Fruit fly (Drosophila melanogaster) whole organism, embryonic: ENCODE measurements around the gene borr.

ENCODE experiments used
- ATbp ChIP-seq: fragments of 200-800 bp; sonication (Bioruptor generic); optimal IDR thresholded peaks from 2 replicates; lab custom pipeline; 2017; ENCODE audit warnings: missing biosample characterization, mild to moderate bottlenecking, missing genetic modification characterization, missing genetic modification reagents
- Aef1 ChIP-seq: fragments of 200-800 bp; sonication (Bioruptor generic); IDR thresholded peaks from 3 replicates; pipeline ENCODE4 v1.3.6; 2022; ENCODE audit warnings: missing biosample characterization, missing genetic modification characterization
- Asciz ChIP-seq: fragments of 200-800 bp; sonication (Bioruptor generic); optimal IDR thresholded peaks from 2 replicates; lab custom pipeline; 2017; ENCODE audit warnings: missing biosample characterization, mild to moderate bottlenecking, missing genetic modification characterization, missing genetic modification reagents
- Atf6 ChIP-seq: fragments of 200-800 bp; sonication (Bioruptor generic); IDR thresholded peaks from 2 replicates; pipeline ENCODE4 v1.3.6; 2022; ENCODE audit warnings: missing biosample characterization, missing genetic modification characterization
- BEAF-32 ChIP-seq: fragments of 200-800 bp; sonication (Bioruptor generic); optimal IDR thresholded peaks from 3 replicates; lab custom pipeline; 2017; ENCODE audit warnings: missing biosample characterization, missing genetic modification characterization, mild to moderate bottlenecking, moderate library complexity, missing genetic modification reagents
- CG10147 ChIP-seq: fragments of 200-800 bp; sonication (Bioruptor generic); optimal IDR thresholded peaks from 2 replicates; lab custom pipeline; 2019; ENCODE audit warnings: missing biosample characterization, mild to moderate bottlenecking, missing genetic modification characterization, moderate library complexity
- CG10543 ChIP-seq: fragments of 200-800 bp; sonication (Bioruptor generic); optimal IDR thresholded peaks from 3 replicates; lab custom pipeline; 2017; ENCODE audit warnings: missing biosample characterization, mild to moderate bottlenecking, missing genetic modification characterization, moderate library complexity
- CG11093 ChIP-seq: fragments of 200-800 bp; sonication (Bioruptor generic); IDR thresholded peaks from 3 replicates; pipeline ENCODE4 v1.3.6; 2022; ENCODE audit warnings: missing biosample characterization, missing genetic modification characterization
- CG12071 ChIP-seq: fragments of 200-800 bp; sonication (Bioruptor generic); optimal IDR thresholded peaks from 3 replicates; lab custom pipeline; 2018; ENCODE audit warnings: missing biosample characterization, mild to moderate bottlenecking, missing genetic modification characterization
- CG12219 ChIP-seq: fragments of 200-800 bp; sonication (Bioruptor generic); optimal IDR thresholded peaks from 3 replicates; lab custom pipeline; 2018; ENCODE audit warnings: missing biosample characterization, mild to moderate bottlenecking, missing genetic modification characterization
- CG13894 ChIP-seq: fragments of 200-800 bp; sonication (Bioruptor generic); optimal IDR thresholded peaks from 3 replicates; lab custom pipeline; 2018; ENCODE audit warnings: missing biosample characterization, mild to moderate bottlenecking, missing genetic modification characterization, moderate library complexity
- CG14860 ChIP-seq: fragments of 200-800 bp; sonication (Bioruptor generic); IDR thresholded peaks from 3 replicates; pipeline ENCODE4 v1.3.6; 2022; ENCODE audit warnings: missing biosample characterization, missing genetic modification characterization; ENCODE audit not compliant: partially characterized antibody
- CG15514 ChIP-seq: fragments of 200-800 bp; sonication (Bioruptor generic); optimal IDR thresholded peaks from 3 replicates; lab custom pipeline; 2017; ENCODE audit warnings: missing biosample characterization, missing genetic modification characterization, mild to moderate bottlenecking, moderate library complexity, missing genetic modification reagents
- CG17829 ChIP-seq: fragments of 200-800 bp; optimal IDR thresholded peaks from 2 replicates; lab custom pipeline; 2019; ENCODE audit warnings: missing biosample characterization, mild to moderate bottlenecking, missing genetic modification characterization, moderate library complexity
- CG18764 ChIP-seq: fragments of 200-800 bp; sonication (Bioruptor generic); optimal IDR thresholded peaks from 3 replicates; lab custom pipeline; 2016; ENCODE audit warnings: missing biosample characterization, missing genetic modification characterization
- CG2116 ChIP-seq: fragments of 200-800 bp; sonication (Bioruptor generic); optimal IDR thresholded peaks from 3 replicates; lab custom pipeline; 2018; ENCODE audit warnings: missing biosample characterization, mild to moderate bottlenecking, missing genetic modification characterization
- CG2202 ChIP-seq: fragments of 200-800 bp; sonication (Bioruptor generic); optimal IDR thresholded peaks from 2 replicates; lab custom pipeline; 2018; ENCODE audit warnings: missing biosample characterization, mild to moderate bottlenecking, missing genetic modification characterization
- CG6854 ChIP-seq: fragments of 200-800 bp; sonication (Bioruptor generic); optimal IDR thresholded peaks from 3 replicates; lab custom pipeline; 2017; ENCODE audit warnings: missing biosample characterization, mild to moderate bottlenecking, missing genetic modification characterization
- CG7372 ChIP-seq: fragments of 200-800 bp; sonication (Bioruptor generic); IDR thresholded peaks from 2 replicates; pipeline ENCODE4 v1.3.6; 2022; ENCODE audit warnings: missing biosample characterization, missing genetic modification characterization
- CkIIα-i1 ChIP-seq: fragments of 200-800 bp; sonication (Bioruptor generic); IDR thresholded peaks from 2 replicates; pipeline ENCODE4 v1.3.6; 2022; ENCODE audit warnings: missing biosample characterization, missing genetic modification characterization
- CrebB ChIP-seq: fragments of 200-800 bp; sonication (Bioruptor generic); optimal IDR thresholded peaks from 3 replicates; lab custom pipeline; 2018; ENCODE audit warnings: missing biosample characterization, mild to moderate bottlenecking, missing genetic modification characterization
- D19A ChIP-seq: fragments of 200-800 bp; optimal IDR thresholded peaks from 3 replicates; lab custom pipeline; 2019; ENCODE audit warnings: missing biosample characterization, mild to moderate bottlenecking, missing genetic modification characterization, moderate library complexity
- Eip74EF ChIP-seq, 2 experiments: fragments of 200-800 bp in 1 of 2; fragments of >200 bp in 1 of 2; sonication (Bioruptor generic) in 1 of 2; optimal IDR thresholded peaks; 2 replicates each; lab custom pipeline; 2017 to 2019; ENCODE audit warnings: missing biosample characterization in 2 of 2, missing genetic modification characterization in 2 of 2, mild to moderate bottlenecking in 1 of 2, moderate library complexity in 1 of 2
- Hey ChIP-seq: fragments of 200-800 bp; sonication (Bioruptor generic); optimal IDR thresholded peaks from 3 replicates; lab custom pipeline; 2018; ENCODE audit warnings: missing biosample characterization, mild to moderate bottlenecking, missing genetic modification characterization
- Oli ChIP-seq: fragments of 200-800 bp; sonication (Bioruptor generic); optimal IDR thresholded peaks from 2 replicates; lab custom pipeline; 2018; ENCODE audit warnings: missing biosample characterization, mild to moderate bottlenecking, missing genetic modification characterization, moderate library complexity
- Sry-β ChIP-seq: fragments of 200-800 bp; sonication (Bioruptor generic); optimal IDR thresholded peaks from 2 replicates; lab custom pipeline; 2018; ENCODE audit warnings: missing biosample characterization, mild to moderate bottlenecking, missing genetic modification characterization, moderate library complexity
- ap ChIP-seq: fragments of 200-800 bp; sonication (Bioruptor generic); IDR thresholded peaks from 2 replicates; pipeline ENCODE4 v1.3.6; 2022; ENCODE audit warnings: missing biosample characterization, missing genetic modification characterization
- bigmax ChIP-seq: fragments of 200-800 bp; sonication (Bioruptor generic); optimal IDR thresholded peaks from 2 replicates; lab custom pipeline; 2018; ENCODE audit warnings: missing biosample characterization, mild to moderate bottlenecking, missing genetic modification characterization
- chinmo ChIP-seq: fragments of 200-800 bp; sonication (Bioruptor generic); IDR thresholded peaks from 4 replicates; pipeline ENCODE4 v1.3.6; 2022; ENCODE audit warnings: missing biosample characterization, missing genetic modification characterization; ENCODE audit not compliant: partially characterized antibody
- croc ChIP-seq: fragments of 200-800 bp; sonication (Bioruptor generic); conservative IDR thresholded peaks from 3 replicates; pipeline ENCODE4 v1.3.6; 2022; ENCODE audit warnings: missing biosample characterization, missing genetic modification characterization
- danr ChIP-seq: fragments of 200-800 bp; sonication (Bioruptor generic); IDR thresholded peaks from 2 replicates; pipeline ENCODE4 v1.3.6; 2022; ENCODE audit warnings: missing biosample characterization, missing genetic modification characterization
- dati ChIP-seq: fragments of 200-800 bp; sonication (Bioruptor generic); IDR thresholded peaks from 2 replicates; pipeline ENCODE4 v1.3.6; 2022; ENCODE audit warnings: missing biosample characterization, missing genetic modification characterization
- en ChIP-seq: fragments of 200-800 bp; sonication (Bioruptor generic); optimal IDR thresholded peaks from 2 replicates; lab custom pipeline; 2016; ENCODE audit warnings: missing biosample characterization, missing genetic modification characterization
- inv ChIP-seq: fragments of 200-800 bp; sonication (Bioruptor generic); IDR thresholded peaks from 2 replicates; pipeline ENCODE4 v1.3.6; 2022; ENCODE audit warnings: missing biosample characterization, missing genetic modification characterization; ENCODE audit not compliant: partially characterized antibody
- lilli ChIP-seq: fragments of 200-800 bp; sonication (Bioruptor generic); optimal IDR thresholded peaks from 3 replicates; lab custom pipeline; 2016; ENCODE audit warnings: missing biosample characterization, missing genetic modification characterization
- lmd ChIP-seq: fragments of 200-800 bp; sonication (Bioruptor generic); IDR thresholded peaks from 2 replicates; pipeline ENCODE4 v1.3.6; 2022; ENCODE audit warnings: missing biosample characterization, missing genetic modification characterization
- org-1 ChIP-seq: fragments of 200-800 bp; sonication (Bioruptor generic); optimal IDR thresholded peaks from 2 replicates; lab custom pipeline; 2017; ENCODE audit warnings: missing biosample characterization, missing genetic modification characterization
- otp ChIP-seq: fragments of 200-800 bp; sonication (Bioruptor generic); IDR thresholded peaks from 3 replicates; pipeline ENCODE4, ENCODE4 v1.3.6; 2022; ENCODE audit warnings: missing biosample characterization, missing genetic modification characterization
- p53 ChIP-seq: fragments of 200-800 bp; sonication (Bioruptor generic); optimal IDR thresholded peaks from 2 replicates; lab custom pipeline; 2016; ENCODE audit warnings: missing biosample characterization, missing genetic modification characterization
- pan ChIP-seq, 4 experiments: fragments of >200 bp in 3 of 4; fragments of 200-800 bp in 1 of 4; sonication (Bioruptor generic) in 1 of 4; optimal IDR thresholded peaks in 3 of 4; IDR thresholded peaks in 1 of 4; 2 replicates each; pipeline versions ENCODE4 v1.3.6 to Lab custom; 2017 to 2022; ENCODE audit warnings: missing biosample characterization in 2 of 4, missing genetic modification characterization in 2 of 4, mixed read lengths in 1 of 4
- schlank ChIP-seq: fragments of 200-800 bp; sonication (Bioruptor generic); optimal IDR thresholded peaks from 2 replicates; lab custom pipeline; 2018; ENCODE audit warnings: missing biosample characterization, mild to moderate bottlenecking, missing genetic modification characterization
- sd ChIP-seq: fragments of 200-800 bp; sonication (Bioruptor generic); optimal IDR thresholded peaks from 3 replicates; lab custom pipeline; 2018; ENCODE audit warnings: missing biosample characterization, mild to moderate bottlenecking, missing genetic modification characterization, moderate library complexity
- ssp ChIP-seq: fragments of 200-800 bp; sonication (Bioruptor generic); IDR thresholded peaks from 2 replicates; pipeline ENCODE4 v1.3.6; 2022; ENCODE audit warnings: missing biosample characterization, missing genetic modification characterization
- stwl ChIP-seq: fragments of 200-800 bp; sonication (Bioruptor generic); optimal IDR thresholded peaks from 3 replicates; lab custom pipeline; 2018; ENCODE audit warnings: missing biosample characterization, mild to moderate bottlenecking, missing genetic modification characterization, moderate library complexity
- tio ChIP-seq: fragments of 200-800 bp; sonication (Bioruptor generic); optimal IDR thresholded peaks from 2 replicates; lab custom pipeline; 2017; ENCODE audit warnings: missing biosample characterization, missing genetic modification characterization, inconsistent platforms
- tna ChIP-seq: fragments of 200-800 bp; sonication (Bioruptor generic); IDR thresholded peaks from 2 replicates; pipeline ENCODE4 v1.3.6; 2022; ENCODE audit warnings: missing biosample characterization, missing genetic modification characterization; ENCODE audit not compliant: partially characterized antibody
- vvl ChIP-seq: fragments of 200-800 bp; sonication (Bioruptor generic); IDR thresholded peaks from 2 replicates; pipeline ENCODE4 v1.3.6; 2022; ENCODE audit warnings: missing biosample characterization, missing genetic modification characterization
- zen ChIP-seq: fragments of 200-800 bp; sonication (Bioruptor generic); optimal IDR thresholded peaks from 3 replicates; lab custom pipeline; 2018; ENCODE audit warnings: missing biosample characterization, mild to moderate bottlenecking, missing genetic modification characterization, moderate library complexity

borr gene

DNA sequence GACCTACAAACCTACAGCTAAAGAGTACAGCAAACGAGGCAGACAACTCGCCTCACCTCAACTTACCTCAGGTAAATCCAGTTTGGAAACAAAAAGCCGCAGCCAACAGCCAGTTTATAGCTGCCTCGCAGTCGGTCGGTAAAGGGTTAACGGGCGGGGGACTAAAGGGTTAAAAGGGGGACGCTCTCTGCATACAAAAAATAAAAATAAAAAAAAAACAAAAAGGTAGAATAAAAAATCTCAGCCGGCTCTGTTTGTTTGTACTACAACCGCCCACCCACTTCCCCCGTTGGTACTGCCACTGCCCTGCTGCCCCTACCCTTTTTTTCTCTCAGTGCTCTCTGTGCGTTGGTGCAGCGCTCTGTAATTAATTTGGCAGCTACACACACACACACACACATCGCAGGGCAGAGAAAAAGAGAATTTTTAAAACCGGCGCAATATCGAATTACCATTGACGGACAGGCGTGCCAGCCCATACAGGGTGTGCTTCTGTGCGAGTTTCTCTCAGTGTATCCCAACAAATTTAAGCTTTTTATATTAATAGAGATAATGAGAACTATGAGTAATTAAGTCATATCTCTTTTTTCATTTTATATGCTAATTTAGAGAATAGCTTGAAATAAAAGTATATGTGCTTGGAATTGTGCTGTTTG, 28.4 kb downstream of the borr start (continued):
- peak; percentile 69 for TF ChIP-seq Aef1
- TF ChIP-seq org-1, result no peak
- TF ChIP-seq Atf6 (GFP tag; lab: Robert Waterston, UW), result peak; percentile 60
- TF ChIP-seq ATbp, result peak; percentile 19
- TF ChIP-seq dati (GFP tag; lab: Robert Waterston, UW), result peak; percentile 59; the same call in 1 of the 2 replicates
- TF ChIP-seq chinmo (GFP tag; lab: Robert Waterston, UW), result no peak
- TF ChIP-seq tio (GFP tag; lab: Kevin White, UChicago), result no peak
- TF ChIP-seq p53 (GFP tag; lab: Kevin White, UChicago), result no peak
- TF ChIP-seq danr (GFP tag; lab: Robert Waterston, UW), result 0 out of 2 replicates have a peak, but pooled peaks have one; percentile 16
- no peak for TF ChIP-seq D19A
- TF ChIP-seq CG10543 (GFP tag; lab: Kevin White, UChicago), result no peak
- no peak for TF ChIP-seq BEAF-32 (GFP tag; lab: Kevin White, UChicago)
- TF ChIP-seq CG2116, result no peak
- TF ChIP-seq CG12219 (GFP tag; lab: Kevin White, UChicago), result no peak
- no peak for TF ChIP-seq CG18764
- TF ChIP-seq Asciz (GFP tag; lab: Kevin White, UChicago), result no peak
- TF ChIP-seq CG12071 (GFP tag; lab: Kevin White, UChicago), result no peak
- peak; percentile 67 for TF ChIP-seq ap
- TF ChIP-seq CG13894, result no peak
- peak; percentile 72 for TF ChIP-seq lmd (GFP tag; lab: Robert Waterston, UW)
- TF ChIP-seq Hey (tag; lab: Kevin White, UChicago), result no peak
- peak; percentile 53; the same call in 1 of the 3 replicates for TF ChIP-seq CG11093 (GFP tag; lab: Robert Waterston, UW)
- TF ChIP-seq inv (GFP tag; lab: Robert Waterston, UW), result no peak
- peak; percentile 71; the same call in 1 of the 3 replicates for TF ChIP-seq otp (GFP tag; lab: Robert Waterston, UW)
- no peak for TF ChIP-seq Eip74EF (GFP tag; optimal IDR thresholded peaks at IDR 0.05; lab: Kevin White, UChicago)
- no peak for TF ChIP-seq pan (optimal IDR thresholded peaks at IDR 0.05; lab: Kevin White, UChicago)
- TF ChIP-seq pan (GFP tag; optimal IDR thresholded peaks at IDR 0.05 in 1 of 2, IDR thresholded peaks at IDR 0.05 in 1 of 2), result peak in 1 of 2 experiments; percentile 79
- no peak for TF ChIP-seq sd (tag; lab: Kevin White, UChicago)
- TF ChIP-seq lilli (GFP tag; lab: Kevin White, UChicago), result peak; percentile 0
- no peak for TF ChIP-seq Sry-β (GFP tag; lab: Kevin White, UChicago)
- TF ChIP-seq zen (tag; lab: Kevin White, UChicago), result no peak
- TF ChIP-seq CG2202 (tag; lab: Kevin White, UChicago), result no peak
- TF ChIP-seq stwl (tag; lab: Kevin White, UChicago), result no peak
- no peak for TF ChIP-seq tna (GFP tag; lab: Robert Waterston, UW)
- TF ChIP-seq vvl (GFP tag; lab: Robert Waterston, UW), result peak; percentile 87
- TF ChIP-seq CkIIα-i1, result no peak
- TF ChIP-seq CG15514, result peak; percentile 4
- no peak for TF ChIP-seq CG6854 (GFP tag; lab: Kevin White, UChicago)
- TF ChIP-seq bigmax, result no peak
- TF ChIP-seq en (GFP tag; lab: Kevin White, UChicago), result no peak
- no peak for TF ChIP-seq CG14860 (GFP tag; lab: Robert Waterston, UW)
- no peak for TF ChIP-seq CrebB (tag; lab: Kevin White, UChicago)
- no peak for TF ChIP-seq CG17829 (tag; lab: Kevin White, UChicago)
- TF ChIP-seq CG7372, result peak; percentile 45; the same call in 1 of the 2 replicates
- peak; percentile 52; the same call in 1 of the 2 replicates for TF ChIP-seq ssp (GFP tag; lab: Robert Waterston, UW)
- no peak; the same call in 2 of the 3 replicates for TF ChIP-seq croc (GFP tag; lab: Robert Waterston, UW)
- TF ChIP-seq CG10147 (GFP tag; lab: Kevin White, UChicago), result no peak
- no peak for TF ChIP-seq schlank (tag; lab: Kevin White, UChicago)
- TF ChIP-seq Oli, result peak; percentile 48
